Fruit fly (Drosophila melanogaster) whole organism, embryonic: ENCODE results near the gene Rlb1.

Experiments used
- Atf-2 ChIP-seq: fragments of 200-800 bp; sonication (Bioruptor generic); optimal IDR thresholded peaks from 2 replicates; lab custom pipeline; 2016; ENCODE audit warnings: missing biosample characterization, missing genetic modification characterization
- CG10543 ChIP-seq: fragments of 200-800 bp; sonication (Bioruptor generic); optimal IDR thresholded peaks from 3 replicates; lab custom pipeline; 2017; ENCODE audit warnings: missing biosample characterization, mild to moderate bottlenecking, missing genetic modification characterization, moderate library complexity
- CG11560 ChIP-seq: fragments of 200-800 bp; sonication (Bioruptor generic); IDR thresholded peaks from 3 replicates; pipeline ENCODE4 v1.3.6; 2022; ENCODE audit warnings: missing biosample characterization, missing genetic modification characterization
- CG12219 ChIP-seq: fragments of 200-800 bp; sonication (Bioruptor generic); optimal IDR thresholded peaks from 3 replicates; lab custom pipeline; 2018; ENCODE audit warnings: missing biosample characterization, mild to moderate bottlenecking, missing genetic modification characterization
- CG13287 ChIP-seq: fragments of 200-800 bp; sonication (Bioruptor generic); IDR thresholded peaks from 2 replicates; pipeline ENCODE4 v1.3.6; 2022; ENCODE audit warnings: missing biosample characterization, missing genetic modification characterization; ENCODE audit not compliant: partially characterized antibody
- CG14965 ChIP-seq: fragments of 200-800 bp; sonication (Bioruptor generic); optimal IDR thresholded peaks from 2 replicates; lab custom pipeline; 2016; ENCODE audit warnings: missing biosample characterization, missing genetic modification characterization, borderline replicate concordance
- CG16779 ChIP-seq: fragments of 200-800 bp; sonication (Bioruptor generic); IDR thresholded peaks from 2 replicates; pipeline ENCODE4 v1.3.6; 2022; ENCODE audit warnings: missing biosample characterization, missing genetic modification characterization
- CG2202 ChIP-seq: fragments of 200-800 bp; sonication (Bioruptor generic); optimal IDR thresholded peaks from 2 replicates; lab custom pipeline; 2018; ENCODE audit warnings: missing biosample characterization, mild to moderate bottlenecking, missing genetic modification characterization
- CG2875 ChIP-seq: fragments of 200-800 bp; sonication (Bioruptor generic); optimal IDR thresholded peaks from 2 replicates; lab custom pipeline; 2017; ENCODE audit warnings: missing biosample characterization, mild to moderate bottlenecking, missing genetic modification characterization, missing genetic modification reagents
- CG2889 ChIP-seq: fragments of 200-800 bp; sonication (Bioruptor generic); IDR thresholded peaks from 3 replicates; pipeline ENCODE4 v1.3.6; 2022; ENCODE audit warnings: missing biosample characterization, missing genetic modification characterization
- CG30403 ChIP-seq: fragments of 200-800 bp; sonication (Bioruptor generic); optimal IDR thresholded peaks from 3 replicates; lab custom pipeline; 2016; ENCODE audit warnings: missing biosample characterization, missing genetic modification characterization
- CG31224 ChIP-seq: fragments of 200-800 bp; sonication (Bioruptor generic); IDR thresholded peaks from 2 replicates; pipeline ENCODE4 v1.3.6; 2022; ENCODE audit warnings: missing biosample characterization, missing genetic modification characterization
- CG32532 ChIP-seq: fragments of 200-800 bp; sonication (Bioruptor generic); IDR thresholded peaks from 2 replicates; pipeline ENCODE4 v1.3.6; 2022; ENCODE audit warnings: missing biosample characterization, missing genetic modification characterization
- CG3407 ChIP-seq: fragments of 200-800 bp; sonication (Bioruptor generic); optimal IDR thresholded peaks from 2 replicates; lab custom pipeline; 2018; ENCODE audit warnings: missing biosample characterization, mild to moderate bottlenecking, missing genetic modification characterization
- CG4328 ChIP-seq: fragments of 200-800 bp; sonication (Bioruptor generic); optimal IDR thresholded peaks from 3 replicates; lab custom pipeline; 2017; ENCODE audit warnings: missing biosample characterization, missing genetic modification reagents, missing genetic modification characterization
- CG4404 ChIP-seq: fragments of 200-800 bp; sonication (Bioruptor generic); IDR thresholded peaks from 2 replicates; pipeline ENCODE4 v1.3.6; 2022; ENCODE audit warnings: missing biosample characterization, missing genetic modification characterization
- CG4617 ChIP-seq: fragments of 200-800 bp; sonication (Bioruptor generic); optimal IDR thresholded peaks from 3 replicates; lab custom pipeline; 2016; ENCODE audit warnings: missing biosample characterization, missing genetic modification characterization, borderline replicate concordance
- CG7556 ChIP-seq: fragments of 200-800 bp; sonication (Bioruptor generic); optimal IDR thresholded peaks from 2 replicates; lab custom pipeline; 2017; ENCODE audit warnings: missing biosample characterization, mild to moderate bottlenecking, missing genetic modification characterization
- CG7786 ChIP-seq: fragments of 200-800 bp; sonication (Bioruptor generic); optimal IDR thresholded peaks from 2 replicates; lab custom pipeline; 2016; ENCODE audit warnings: missing biosample characterization, missing genetic modification characterization
- CG8281 ChIP-seq: fragments of 200-800 bp; sonication (Bioruptor generic); optimal IDR thresholded peaks from 2 replicates; lab custom pipeline; 2018; ENCODE audit warnings: missing biosample characterization, mild to moderate bottlenecking, missing genetic modification characterization, moderate library complexity
- CG8388 ChIP-seq: fragments of 200-800 bp; sonication (Bioruptor generic); optimal IDR thresholded peaks from 2 replicates; lab custom pipeline; 2019; ENCODE audit warnings: missing biosample characterization, mild to moderate bottlenecking, missing genetic modification characterization, moderate library complexity
- Dbx ChIP-seq: fragments of 200-800 bp; sonication (Bioruptor generic); IDR thresholded peaks from 3 replicates; pipeline ENCODE4 v1.3.6; 2022; ENCODE audit warnings: missing biosample characterization, missing genetic modification characterization
- Dip3 ChIP-seq: fragments of 200-800 bp; sonication (Bioruptor generic); optimal IDR thresholded peaks from 3 replicates; lab custom pipeline; 2016; ENCODE audit warnings: missing biosample characterization, missing genetic modification characterization
- E2f2 ChIP-seq: fragments of 200-800 bp; sonication (Bioruptor generic); IDR thresholded peaks from 2 replicates; pipeline ENCODE4 v1.3.6; 2022; ENCODE audit warnings: missing biosample characterization, missing genetic modification characterization
- ERR ChIP-seq: fragments of 200-800 bp; sonication (Bioruptor generic); optimal IDR thresholded peaks from 2 replicates; lab custom pipeline; 2016; ENCODE audit warnings: missing biosample characterization, missing genetic modification characterization
- Gug ChIP-seq: fragments of 200-800 bp; sonication (Bioruptor generic); IDR thresholded peaks from 4 replicates; pipeline ENCODE4 v1.3.6; 2022; ENCODE audit warnings: missing biosample characterization, missing genetic modification characterization
- H2.0 ChIP-seq: fragments of 200-800 bp; sonication (Bioruptor generic); IDR thresholded peaks from 2 replicates; pipeline ENCODE4 v1.3.6; 2022; ENCODE audit warnings: missing biosample characterization, missing genetic modification characterization
- Hr39 ChIP-seq: fragments of >200 bp; optimal IDR thresholded peaks from 2 replicates; lab custom pipeline; 2017
- Med ChIP-seq: fragments of 200-800 bp; sonication (Bioruptor generic); peaks from one replicate; lab custom pipeline; 2016; ENCODE audit warnings: missing biosample characterization, missing genetic modification characterization, mild to moderate bottlenecking, inconsistent platforms, moderate library complexity
- Meics ChIP-seq: fragments of 200-800 bp; sonication (Bioruptor generic); optimal IDR thresholded peaks from 2 replicates; lab custom pipeline; 2017; ENCODE audit warnings: missing biosample characterization, mild to moderate bottlenecking, missing genetic modification characterization
- Myb ChIP-seq: fragments of 200-800 bp; sonication (Bioruptor generic); optimal IDR thresholded peaks from 2 replicates; lab custom pipeline; 2016; ENCODE audit warnings: missing biosample characterization, missing genetic modification characterization
- NfI ChIP-seq: fragments of 200-800 bp; sonication (Bioruptor generic); optimal IDR thresholded peaks from 3 replicates; lab custom pipeline; 2018; ENCODE audit warnings: missing biosample characterization, mild to moderate bottlenecking, missing genetic modification characterization, moderate library complexity
- Pdp1 ChIP-seq, 2 experiments: fragments of 200-800 bp; sonication (Bioruptor generic); optimal IDR thresholded peaks; 3 replicates each; lab custom pipeline; 2016; ENCODE audit warnings: missing biosample characterization in 2 of 2, missing genetic modification characterization in 2 of 2, mild to moderate bottlenecking in 1 of 2, moderate library complexity in 1 of 2
- ac ChIP-seq: fragments of 200-800 bp; sonication (Bioruptor generic); optimal IDR thresholded peaks from 3 replicates; lab custom pipeline; 2017; ENCODE audit warnings: missing biosample characterization, mild to moderate bottlenecking, missing genetic modification characterization
- ap ChIP-seq: fragments of 200-800 bp; sonication (Bioruptor generic); IDR thresholded peaks from 2 replicates; pipeline ENCODE4 v1.3.6; 2022; ENCODE audit warnings: missing biosample characterization, missing genetic modification characterization
- cg ChIP-seq: fragments of 200-800 bp; sonication (Bioruptor generic); optimal IDR thresholded peaks from 3 replicates; lab custom pipeline; 2019; ENCODE audit warnings: missing biosample characterization, mild to moderate bottlenecking, missing genetic modification characterization, moderate library complexity
- chif ChIP-seq, 2 experiments: fragments of 200-800 bp; sonication (Bioruptor generic); optimal IDR thresholded peaks; 3 replicates each; lab custom pipeline; 2016; ENCODE audit warnings: missing biosample characterization in 2 of 2, missing genetic modification characterization in 2 of 2
- dan ChIP-seq: fragments of 200-800 bp; sonication (Bioruptor generic); IDR thresholded peaks from 2 replicates; pipeline ENCODE4 v1.3.6; 2022; ENCODE audit warnings: missing biosample characterization, missing genetic modification characterization
- danr ChIP-seq: fragments of 200-800 bp; sonication (Bioruptor generic); IDR thresholded peaks from 2 replicates; pipeline ENCODE4 v1.3.6; 2022; ENCODE audit warnings: missing biosample characterization, missing genetic modification characterization
- dm ChIP-seq: fragments of 200-800 bp; sonication (Bioruptor generic); optimal IDR thresholded peaks from 3 replicates; lab custom pipeline; 2016; ENCODE audit warnings: missing biosample characterization, missing genetic modification characterization
- dysf ChIP-seq: fragments of 200-800 bp; sonication (Bioruptor generic); IDR thresholded peaks from 3 replicates; pipeline ENCODE4 v1.3.6; 2022; ENCODE audit warnings: missing biosample characterization, missing genetic modification characterization
- en ChIP-seq: fragments of 200-800 bp; sonication (Bioruptor generic); optimal IDR thresholded peaks from 2 replicates; lab custom pipeline; 2016; ENCODE audit warnings: missing biosample characterization, missing genetic modification characterization
- grn ChIP-seq: fragments of 200-800 bp; sonication (Bioruptor generic); optimal IDR thresholded peaks from 3 replicates; lab custom pipeline; 2017; ENCODE audit warnings: missing biosample characterization, missing genetic modification characterization
- kni ChIP-seq: fragments of 200-800 bp; sonication (Bioruptor generic); optimal IDR thresholded peaks from 3 replicates; lab custom pipeline; 2017; ENCODE audit warnings: mild to moderate bottlenecking, missing biosample characterization, missing genetic modification reagents, missing genetic modification characterization
- lmd ChIP-seq: fragments of 200-800 bp; sonication (Bioruptor generic); IDR thresholded peaks from 2 replicates; pipeline ENCODE4 v1.3.6; 2022; ENCODE audit warnings: missing biosample characterization, missing genetic modification characterization
- nerfin-2 ChIP-seq: fragments of 200-800 bp; sonication (Bioruptor generic); IDR thresholded peaks from 2 replicates; pipeline ENCODE4 v1.3.6; 2022; ENCODE audit warnings: missing biosample characterization, missing genetic modification characterization; ENCODE audit not compliant: partially characterized antibody
- odd ChIP-seq: fragments of 200-800 bp; sonication (Bioruptor generic); optimal IDR thresholded peaks from 2 replicates; lab custom pipeline; 2017; ENCODE audit warnings: missing biosample characterization, mild to moderate bottlenecking, missing genetic modification characterization
- slbo ChIP-seq: fragments of 200-800 bp; sonication (Bioruptor generic); IDR thresholded peaks from 2 replicates; pipeline ENCODE4 v1.3.6; 2022; ENCODE audit warnings: missing biosample characterization, missing genetic modification characterization
- slp2 ChIP-seq: fragments of 200-800 bp; sonication (Bioruptor generic); optimal IDR thresholded peaks from 2 replicates; lab custom pipeline; 2016; ENCODE audit warnings: missing biosample characterization, missing genetic modification characterization
- stc ChIP-seq: fragments of 200-800 bp; sonication (Bioruptor generic); IDR thresholded peaks from 2 replicates; pipeline ENCODE4 v1.3.6; 2022; ENCODE audit warnings: missing biosample characterization, missing genetic modification characterization
- tap ChIP-seq: fragments of 200-800 bp; optimal IDR thresholded peaks from 3 replicates; lab custom pipeline; 2019; ENCODE audit warnings: missing biosample characterization, mild to moderate bottlenecking, missing genetic modification characterization, moderate library complexity
- tna ChIP-seq: fragments of 200-800 bp; sonication (Bioruptor generic); IDR thresholded peaks from 2 replicates; pipeline ENCODE4 v1.3.6; 2022; ENCODE audit warnings: missing biosample characterization, missing genetic modification characterization; ENCODE audit not compliant: partially characterized antibody
- wdn ChIP-seq: fragments of 200-800 bp; sonication (Bioruptor generic); IDR thresholded peaks from 2 replicates; pipeline ENCODE4 v1.3.6; 2022; ENCODE audit warnings: missing biosample characterization, missing genetic modification characterization

The Rlb1 gene

DNA sequence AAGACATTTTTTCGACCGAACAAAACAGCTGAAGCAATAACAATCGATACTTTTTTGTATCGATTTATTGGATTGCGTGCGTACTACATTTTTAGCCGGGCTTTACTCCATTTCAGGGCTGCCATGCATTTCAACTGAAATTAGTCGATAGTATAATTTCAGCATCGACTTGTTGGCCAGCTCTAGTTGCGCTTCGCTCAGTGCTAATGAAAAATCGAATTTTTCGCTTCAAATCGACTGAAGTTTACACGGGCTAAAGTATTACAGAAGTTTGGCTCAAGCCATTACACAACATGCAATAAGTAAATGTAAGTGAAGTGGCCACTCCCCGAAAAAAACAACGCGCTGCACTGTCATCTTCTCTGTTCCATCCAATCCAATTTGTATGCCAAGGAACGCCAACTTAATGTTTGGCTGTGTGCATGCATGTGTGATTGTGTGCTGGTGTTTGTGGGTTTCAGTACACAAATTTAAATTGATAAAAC, 2.8 kb downstream of the Rlb1 start, which contains the start of the genes mRpL47, CG8176 and Kdm3 (continued):
- no peak for TF ChIP-seq ap
- TF ChIP-seq CG2889 (GFP tag; lab: Robert Waterston, UW), result no peak
- TF ChIP-seq CG31224 (GFP tag; lab: Robert Waterston, UW), result no peak
- TF ChIP-seq dan (GFP tag; lab: Robert Waterston, UW), result no peak
- TF ChIP-seq ERR, result peak; percentile 83
- TF ChIP-seq CG4404, result no peak
- no peak for TF ChIP-seq CG13287
- peak; percentile 70 for TF ChIP-seq CG10543
- peak; percentile 24 for TF ChIP-seq tap
- no peak for TF ChIP-seq CG2875 (GFP tag; lab: Kevin White, UChicago)
- peak; percentile 53 to 60 for TF ChIP-seq chif (GFP tag; optimal IDR thresholded peaks at IDR 0.05; lab: Kevin White, UChicago)
- TF ChIP-seq H2.0 (GFP tag; lab: Robert Waterston, UW), result no peak
- TF ChIP-seq danr (GFP tag; lab: Robert Waterston, UW), result no peak
- peak; percentile 20 for TF ChIP-seq en (GFP tag; lab: Kevin White, UChicago)
- TF ChIP-seq E2f2 (GFP tag; lab: Robert Waterston, UW), result no peak
- TF ChIP-seq Med (GFP tag; lab: Kevin White, UChicago), result peak; percentile 98
- no peak for TF ChIP-seq slbo
- peak; percentile 72 for TF ChIP-seq CG7786 (GFP tag; lab: Kevin White, UChicago)
- peak; percentile 97 for TF ChIP-seq CG4617
- no peak for TF ChIP-seq Hr39 (lab: Kevin White, UChicago)
- TF ChIP-seq Dbx (GFP tag; lab: Robert Waterston, UW), result no peak
- peak; percentile 73 for TF ChIP-seq CG30403
- TF ChIP-seq stc, result no peak
- no peak for TF ChIP-seq nerfin-2 (GFP tag; lab: Robert Waterston, UW)

DNA sequence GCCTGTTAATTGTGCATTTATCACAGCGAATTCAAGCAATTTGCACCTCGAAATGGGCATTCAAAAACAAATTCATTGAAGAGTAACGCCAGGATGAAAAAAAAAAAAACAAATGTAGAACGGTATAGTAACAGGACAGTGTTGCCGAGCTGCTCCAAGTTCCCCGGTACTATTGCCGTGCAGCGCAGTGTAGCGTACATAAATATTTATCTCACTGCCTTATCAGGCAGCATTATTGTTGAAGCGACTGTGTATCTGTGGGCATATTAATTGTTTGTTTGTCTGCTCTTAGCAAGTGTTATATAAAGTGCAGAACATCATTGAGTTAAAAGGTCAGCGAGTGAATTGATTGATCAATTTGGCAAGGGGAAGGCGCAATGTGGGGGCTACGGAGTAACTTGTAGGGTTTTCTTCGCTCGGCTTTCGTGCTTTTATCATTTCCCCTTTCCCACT, 3.3 kb downstream of the Rlb1 start:
- TF ChIP-seq Pdp1 (GFP tag; optimal IDR thresholded peaks at IDR 0.05; lab: Kevin White, UChicago) (peak in 1 of 2 experiments; percentile 76), dm (GFP tag; lab: Kevin White, UChicago) (no peak), Myb (GFP tag; lab: Kevin White, UChicago) (no peak), dysf (GFP tag; lab: Robert Waterston, UW) (no peak), CG14965 (no peak), CG11560 (tag; lab: Robert Waterston, UW) (no peak), odd (GFP tag; lab: Kevin White, UChicago) (no peak), lmd (no peak), ac (no peak), tna (GFP tag; lab: Robert Waterston, UW) (no peak), kni (peak; percentile 56), CG12219 (peak; percentile 34), CG4328 (GFP tag; lab: Kevin White, UChicago) (peak; percentile 15), Atf-2 (GFP tag; lab: Kevin White, UChicago) (no peak), CG7556 (GFP tag; lab: Kevin White, UChicago) (no peak), CG16779 (GFP tag; lab: Robert Waterston, UW) (no peak), CG8281 (tag; lab: Kevin White, UChicago) (peak; percentile 1), slp2 (GFP tag; lab: Kevin White, UChicago) (no peak), CG32532 (GFP tag; lab: Robert Waterston, UW) (no peak), cg (GFP tag; lab: Kevin White, UChicago) (peak; percentile 75), Dip3 (GFP tag; lab: Kevin White, UChicago) (no peak), CG3407 (no peak), grn (GFP tag; lab: Kevin White, UChicago) (peak; percentile 62), danr (GFP tag; lab: Robert Waterston, UW) (no peak), CG2202 (tag; lab: Kevin White, UChicago) (no peak), CG8388 (GFP tag; lab: Kevin White, UChicago) (peak; percentile 15), NfI (GFP tag; lab: Kevin White, UChicago) (no peak), wdn (GFP tag; lab: Robert Waterston, UW) (no peak), Meics (no peak), Gug (GFP tag; lab: Robert Waterston, UW) (no peak)
